Fruit fly (Drosophila melanogaster): Measurements from ENCODE around the gene ball.
A peak's percentile ranks its signal among the peaks of the same experiment; 100 is the strongest.

ball gene

dm6 chr3R:26888086-26888724 is 21.6 kb upstream of the ball start:
- no peak for TF ChIP-seq CG11617 (GFP tag; optimal IDR thresholded peaks at IDR 0.05)
- no peak for TF ChIP-seq Hr96 (GFP tag; optimal IDR thresholded peaks at IDR 0.05)
- no peak for TF ChIP-seq tj (GFP tag; optimal IDR thresholded peaks at IDR 0.05)
- TF ChIP-seq CG1620 (GFP tag; optimal IDR thresholded peaks at IDR 0.05): no peak
- no peak for TF ChIP-seq CG7101 (tag; optimal IDR thresholded peaks at IDR 0.05)
- no peak for TF ChIP-seq CG7045 (GFP tag; optimal IDR thresholded peaks at IDR 0.05)
- TF ChIP-seq cnc (optimal IDR thresholded peaks at IDR 0.05): no peak
- no peak for TF ChIP-seq cic (GFP tag; optimal IDR thresholded peaks at IDR 0.05)
- TF ChIP-seq CG14711 (tag; optimal IDR thresholded peaks at IDR 0.05): no peak
- TF ChIP-seq Mnt (GFP tag; optimal IDR thresholded peaks at IDR 0.05): no peak
- TF ChIP-seq pad (GFP tag; optimal IDR thresholded peaks at IDR 0.05): no peak
- no peak for TF ChIP-seq bab1 (GFP tag; optimal IDR thresholded peaks at IDR 0.05)
- TF ChIP-seq ovo (GFP tag; optimal IDR thresholded peaks at IDR 0.05): no peak

dm6 chr3R:26887155-26887554 is 20.5 kb upstream of the ball start:
- TF ChIP-seq tj (GFP tag; optimal IDR thresholded peaks at IDR 0.05): peak; percentile 10
- no peak for TF ChIP-seq CG12768 (GFP tag; optimal IDR thresholded peaks at IDR 0.05)

dm6 chr3R:26886283-26886689 is 19.7 kb upstream of the ball start:
- TF ChIP-seq CG11617 (GFP tag; optimal IDR thresholded peaks at IDR 0.05) (no peak), CG14711 (tag; optimal IDR thresholded peaks at IDR 0.05) (no peak), pad (GFP tag; optimal IDR thresholded peaks at IDR 0.05) (no peak), CG1620 (GFP tag; optimal IDR thresholded peaks at IDR 0.05) (no peak), toe (GFP tag; optimal IDR thresholded peaks at IDR 0.05) (no peak), Clk (GFP tag; optimal IDR thresholded peaks at IDR 0.05) (no peak), CG7101 (tag; optimal IDR thresholded peaks at IDR 0.05) (peak; percentile 12), CG7045 (GFP tag; optimal IDR thresholded peaks at IDR 0.05) (peak; percentile 30), CG33017 (tag; optimal IDR thresholded peaks at IDR 0.05) (peak; percentile 41), cnc (optimal IDR thresholded peaks at IDR 0.05) (no peak), Mnt (GFP tag; optimal IDR thresholded peaks at IDR 0.05) (no peak), tj (GFP tag; optimal IDR thresholded peaks at IDR 0.05) (no peak)

- no peak for TF ChIP-seq kay (GFP tag; ENCODE audit: borderline replicate concordance)
- TF ChIP-seq Mnt (GFP tag; optimal IDR thresholded peaks at IDR 0.05): no peak
- no peak for TF ChIP-seq cnc (optimal IDR thresholded peaks at IDR 0.05)
- TF ChIP-seq pad (GFP tag; optimal IDR thresholded peaks at IDR 0.05): no peak
- no peak for TF ChIP-seq toe (GFP tag; optimal IDR thresholded peaks at IDR 0.05)
- TF ChIP-seq tj (GFP tag; optimal IDR thresholded peaks at IDR 0.05): no peak
- TF ChIP-seq CG7101 (tag; optimal IDR thresholded peaks at IDR 0.05): no peak
- no peak for TF ChIP-seq ovo (GFP tag; optimal IDR thresholded peaks at IDR 0.05)
- no peak for TF ChIP-seq Crg-1 (GFP tag; optimal IDR thresholded peaks at IDR 0.05)
- TF ChIP-seq CG14711 (tag; optimal IDR thresholded peaks at IDR 0.05): no peak
- no peak for TF ChIP-seq CG7045 (GFP tag; optimal IDR thresholded peaks at IDR 0.05)
- TF ChIP-seq CG11617 (GFP tag; optimal IDR thresholded peaks at IDR 0.05): no peak
- no peak for TF ChIP-seq Hr96 (GFP tag; optimal IDR thresholded peaks at IDR 0.05)
- no peak for TF ChIP-seq CG12768 (GFP tag; optimal IDR thresholded peaks at IDR 0.05)
- TF ChIP-seq cic (GFP tag; optimal IDR thresholded peaks at IDR 0.05): no peak
- TF ChIP-seq CG1620 (GFP tag; optimal IDR thresholded peaks at IDR 0.05): no peak
These were observed 18.6 kb upstream of the ball start for dm6 chr3R:26885192-26885591.

- TF ChIP-seq CG1620 (GFP tag; optimal IDR thresholded peaks at IDR 0.05) (no peak), CG33017 (tag; optimal IDR thresholded peaks at IDR 0.05) (no peak), Crg-1 (GFP tag; optimal IDR thresholded peaks at IDR 0.05) (no peak), ovo (GFP tag; optimal IDR thresholded peaks at IDR 0.05) (no peak)
These were observed 16.3 kb upstream of the ball start for dm6 chr3R:26883015-26883292.

dm6 chr3R:26882230-26883014 is 15.8 kb upstream of the ball start:
- no peak for TF ChIP-seq CG33017 (tag; optimal IDR thresholded peaks at IDR 0.05)
- TF ChIP-seq kay (GFP tag; ENCODE audit: borderline replicate concordance): peak; percentile 67
- TF ChIP-seq tj (GFP tag; optimal IDR thresholded peaks at IDR 0.05): peak; percentile 52

- TF ChIP-seq ovo (GFP tag; optimal IDR thresholded peaks at IDR 0.05) (no peak), CG11617 (GFP tag; optimal IDR thresholded peaks at IDR 0.05) (peak; percentile 31), CG14711 (tag; optimal IDR thresholded peaks at IDR 0.05) (no peak), tj (GFP tag; optimal IDR thresholded peaks at IDR 0.05) (peak; percentile 29), kay (GFP tag; ENCODE audit: borderline replicate concordance) (no peak), toe (GFP tag; optimal IDR thresholded peaks at IDR 0.05) (peak; percentile 13), Crg-1 (GFP tag; optimal IDR thresholded peaks at IDR 0.05) (peak; percentile 22), CG7101 (tag; optimal IDR thresholded peaks at IDR 0.05) (peak; percentile 45), CG1620 (GFP tag; optimal IDR thresholded peaks at IDR 0.05) (peak; percentile 29), pad (GFP tag; optimal IDR thresholded peaks at IDR 0.05) (peak; percentile 56), bab1 (GFP tag; optimal IDR thresholded peaks at IDR 0.05) (peak; percentile 77), Mnt (GFP tag; optimal IDR thresholded peaks at IDR 0.05) (peak; percentile 21), Hr96 (GFP tag; optimal IDR thresholded peaks at IDR 0.05) (peak; percentile 38), CG7045 (GFP tag; optimal IDR thresholded peaks at IDR 0.05) (no peak), CG12768 (GFP tag; optimal IDR thresholded peaks at IDR 0.05) (no peak), CG33017 (tag; optimal IDR thresholded peaks at IDR 0.05) (no peak), CG5204 (GFP tag; optimal IDR thresholded peaks at IDR 0.05) (no peak), cic (GFP tag; optimal IDR thresholded peaks at IDR 0.05) (peak; percentile 36)
These were observed 14.7 kb upstream of the ball start, which contains the start of the genes ro and T48 for dm6 chr3R:26881121-26881895. ro (minus strand) TSS chr3R:26881171. T48 (plus strand) TSS chr3R:26881734.

Measured in whole organism, adult.